Fruit fly (Drosophila melanogaster) whole organism, pupa: ENCODE results near the gene Pp2B-14D.

ENCODE experiments used
- CG13204 ChIP-seq: fragments of 200-800 bp; sonication (Bioruptor generic); optimal IDR thresholded peaks from 2 replicates; lab custom pipeline; 2018; ENCODE audit warnings: missing biosample characterization, mild to moderate bottlenecking, missing genetic modification characterization, moderate library complexity
- CG8301 ChIP-seq: fragments of 200-800 bp; sonication (Bioruptor generic); optimal IDR thresholded peaks from 2 replicates; lab custom pipeline; 2018; ENCODE audit warnings: missing biosample characterization, mild to moderate bottlenecking, missing genetic modification characterization
- EcR ChIP-seq: fragments of 200-800 bp; sonication (Bioruptor generic); optimal IDR thresholded peaks from 3 replicates; lab custom pipeline; 2019; ENCODE audit warnings: missing biosample characterization, missing genetic modification characterization, mild to moderate bottlenecking, moderate library complexity, missing genetic modification reagents
- Ets98B ChIP-seq: fragments of 200-800 bp; sonication (Bioruptor generic); IDR thresholded peaks from 2 replicates; pipeline ENCODE4 v1.3.6; 2022; ENCODE audit warnings: missing biosample characterization, missing genetic modification characterization
- Pif1A ChIP-seq: fragments of 200-800 bp; sonication (Bioruptor generic); optimal IDR thresholded peaks from 3 replicates; lab custom pipeline; 2016; ENCODE audit warnings: missing biosample characterization, missing genetic modification characterization
- Pif1B ChIP-seq: fragments of 200-800 bp; sonication (Bioruptor generic); optimal IDR thresholded peaks from 3 replicates; lab custom pipeline; 2016; ENCODE audit warnings: missing biosample characterization, missing genetic modification characterization

DNA sequence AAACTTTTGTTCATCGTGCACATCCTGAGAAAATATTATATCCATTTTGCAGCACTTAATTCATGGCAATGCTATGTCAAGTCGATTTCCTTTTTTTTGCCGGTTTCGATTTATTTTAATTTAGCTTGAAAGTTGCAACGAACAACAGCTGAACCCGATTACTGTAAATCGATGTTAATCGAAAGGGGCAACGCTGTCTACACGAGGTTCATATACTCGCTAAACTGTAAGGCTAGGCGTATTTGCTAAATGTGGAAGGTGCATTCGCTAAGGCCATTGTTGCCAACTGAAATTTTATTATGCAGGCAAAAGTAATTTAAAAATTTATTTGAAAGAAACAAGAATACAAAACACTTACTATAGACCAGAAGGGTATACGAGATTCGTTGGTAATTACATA lies 12.4 kb downstream of the Pp2B-14D start, which contains the start of gene CG9902:
- no peak for TF ChIP-seq Ets98B (GFP tag; lab: Robert Waterston, UW)
- TF ChIP-seq Pif1A, result no peak
- no peak for TF ChIP-seq EcR (GFP tag; lab: Kevin White, UChicago)
- TF ChIP-seq Pif1B (GFP tag; lab: Kevin White, UChicago), result no peak
- no peak for TF ChIP-seq CG8301 (tag; lab: Kevin White, UChicago)
- no peak for TF ChIP-seq CG13204 (GFP tag; lab: Kevin White, UChicago)
